Worm (Caenorhabditis elegans): ENCODE results near the gene F54H12.5.

DNA sequence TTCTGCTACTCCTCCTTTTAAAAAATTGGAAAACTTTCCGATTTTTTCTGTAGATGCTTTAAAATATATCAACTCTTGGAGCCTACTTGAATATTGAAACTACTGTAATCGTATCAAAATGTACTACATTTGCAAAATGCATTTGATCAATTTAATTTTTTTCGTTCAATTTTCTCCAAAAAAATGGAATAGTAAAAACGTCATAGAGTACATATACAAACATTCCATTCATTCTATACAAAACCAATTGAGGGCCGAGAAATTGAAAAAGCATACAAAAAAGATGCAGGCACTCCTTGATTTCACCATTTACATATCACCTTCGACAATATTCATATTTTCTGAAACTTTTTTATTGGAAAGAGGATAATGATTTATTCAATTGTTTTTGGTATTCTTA lies 32.1 kb upstream of the F54H12.5 start, which contains the start of gene C06G4.6:
- TF ChIP-seq elt-1 (tag; optimal IDR thresholded peaks at IDR 0.05; ENCODE audit: borderline replicate concordance, insufficient read depth) = no peak
- TF ChIP-seq mep-1 (tag; optimal IDR thresholded peaks at IDR 0.05) = no peak
- no peak for TF ChIP-seq ztf-11 (tag; optimal IDR thresholded peaks at IDR 0.05)
- no peak for TF ChIP-seq M03D4.4 (tag; optimal IDR thresholded peaks at IDR 0.05)
- TF ChIP-seq mls-2 (tag; optimal IDR thresholded peaks at IDR 0.05) = no peak
- no peak for TF ChIP-seq unc-39 (tag; optimal IDR thresholded peaks at IDR 0.05)
- TF ChIP-seq elt-3 (tag; optimal IDR thresholded peaks at IDR 0.05) = no peak
- no peak for TF ChIP-seq unc-62 (GFP tag; optimal IDR thresholded peaks at IDR 0.05)
- no peak for TF ChIP-seq nhr-76 (tag; optimal IDR thresholded peaks at IDR 0.05)
- no peak for TF ChIP-seq nhr-28 (tag; optimal IDR thresholded peaks at IDR 0.05)
- TF ChIP-seq ceh-83 (GFP tag; optimal IDR thresholded peaks at IDR 0.05) = no peak
- no peak for TF ChIP-seq snpc-4 (tag; optimal IDR thresholded peaks at IDR 0.05)
- no peak for TF ChIP-seq pha-4 (tag; optimal IDR thresholded peaks at IDR 0.05)
- TF ChIP-seq nhr-237 (tag; optimal IDR thresholded peaks at IDR 0.05) = no peak

Data from whole organism, mixed stage, embryonic.